Worm (Caenorhabditis elegans) whole organism, late embryonic: ENCODE results near the gene srt-33.

Experiments
- ceh-6 ChIP-seq: fragments of 200-800 bp; sonication (Bioruptor generic); optimal IDR thresholded peaks from 2 replicates; lab custom pipeline; 2018; ENCODE audit warnings: mild to moderate bottlenecking, missing genetic modification characterization, missing compliant biosample characterization
- hlh-6 ChIP-seq: sonication (generic microtip); optimal IDR thresholded peaks from 2 replicates; lab custom pipeline; 2016; ENCODE audit warnings: missing genotype, missing genetic modification characterization, missing compliant biosample characterization
- lin-11 ChIP-seq: fragments of 200-800 bp; sonication (Bioruptor generic); optimal IDR thresholded peaks from 2 replicates; lab custom pipeline; 2018; ENCODE audit warnings: mild to moderate bottlenecking, missing genetic modification characterization, missing compliant biosample characterization
- pha-4 ChIP-seq: fragments of 150-350 bp; optimal IDR thresholded peaks from 2 replicates; lab custom pipeline; 2018; ENCODE audit warnings: missing biosample characterization, missing genetic modification reagents, missing genetic modification characterization
- pqm-1 ChIP-seq: sonication (generic microtip); optimal IDR thresholded peaks from 2 replicates; lab custom pipeline; 2016; ENCODE audit warnings: missing genetic modification characterization, missing compliant biosample characterization

DNA sequence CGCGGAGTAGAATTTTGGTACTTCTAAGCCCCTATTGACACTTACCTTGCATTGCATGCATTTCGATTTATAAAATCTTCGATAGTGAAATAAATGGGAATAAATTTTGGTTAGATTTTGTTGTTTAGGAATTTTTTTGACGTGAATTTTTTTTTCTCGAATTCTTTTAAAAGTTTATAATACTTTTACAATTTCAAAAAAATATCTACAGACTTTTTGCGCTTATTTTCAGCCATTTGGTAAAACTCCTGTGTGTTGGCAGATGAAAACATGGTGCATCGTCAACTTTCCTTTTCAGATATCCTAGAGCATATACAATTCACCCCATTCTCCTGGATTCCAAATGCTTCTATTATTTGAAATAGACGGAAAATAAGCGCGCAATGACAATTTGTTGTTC is 11.0 kb upstream of the srt-33 start, which contains the start of gene F14D7.18:
- TF ChIP-seq pqm-1 (tag; lab: Kevin White, UChicago) = no peak
- no peak for TF ChIP-seq hlh-6
- no peak for TF ChIP-seq pha-4 (tag; lab: Kevin White, UChicago)
- TF ChIP-seq ceh-6 (GFP tag; lab: Kevin White, UChicago) = no peak
- no peak for TF ChIP-seq lin-11 (tag; lab: Kevin White, UChicago)
